Worm (Caenorhabditis elegans): Measurements from ENCODE around the gene srh-308.

ce11 chrV:14004342-14004741, 13.0 kb downstream of the srh-308 start:
- TF ChIP-seq nhr-43 (tag; optimal IDR thresholded peaks at IDR 0.05; ENCODE audit: poor library complexity, severe bottlenecking) (no peak), tbx-2 (tag; optimal IDR thresholded peaks at IDR 0.05) (no peak)

Data from whole organism, L3 larva.